Fruit fly (Drosophila melanogaster): ENCODE measurements around the gene CG5149.

CG5149 gene

DNA sequence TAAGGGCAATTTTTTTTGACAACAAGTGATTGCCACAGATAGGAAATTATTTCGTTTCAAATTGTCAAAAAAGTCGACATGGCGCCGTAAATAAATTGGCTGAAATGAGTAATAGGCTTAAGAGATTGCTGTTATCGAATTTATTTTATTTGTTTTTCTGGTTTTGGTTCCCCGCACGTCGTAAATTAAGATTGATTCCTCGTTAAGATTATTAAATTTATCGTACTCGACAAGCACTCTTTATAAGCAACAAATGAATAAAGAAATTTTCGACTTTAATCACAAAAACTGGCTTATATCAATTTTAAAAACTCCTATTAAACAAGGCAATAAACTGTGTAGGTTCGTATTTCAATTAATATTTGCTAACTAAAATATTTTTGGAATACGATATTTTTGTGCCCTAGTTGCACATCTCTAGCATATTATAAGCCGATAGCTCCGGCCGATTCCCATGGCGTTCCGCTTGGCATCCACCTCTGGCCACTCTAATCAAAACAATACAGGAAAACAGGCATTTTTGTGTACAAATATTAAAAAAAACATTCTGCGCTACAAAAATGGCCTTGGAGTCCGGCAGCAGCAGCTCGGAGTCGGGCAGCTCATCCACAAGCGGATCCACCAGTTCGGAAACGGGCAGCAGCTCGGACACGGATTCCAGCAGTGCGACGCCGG, 24.0 kb upstream of the CG5149 start, which contains the start of gene chm (continued):
- TF ChIP-seq CG3163 (GFP tag; optimal IDR thresholded peaks at IDR 0.05), result peak; percentile 6
- peak; percentile 92 for TF ChIP-seq Opbp (GFP tag; IDR thresholded peaks at IDR 0.05; ENCODE audit: partially characterized antibody)
- no peak for TF ChIP-seq CG6654 (GFP tag; optimal IDR thresholded peaks at IDR 0.05)
- TF ChIP-seq CG2120 (GFP tag; optimal IDR thresholded peaks at IDR 0.05), result peak; percentile 67
- no peak for TF ChIP-seq CG13123 (GFP tag; optimal IDR thresholded peaks at IDR 0.05)
- TF ChIP-seq gcm (GFP tag; optimal IDR thresholded peaks at IDR 0.05), result no peak
- no peak for TF ChIP-seq nom (GFP tag; optimal IDR thresholded peaks at IDR 0.05)
- TF ChIP-seq CG42726 (GFP tag; IDR thresholded peaks at IDR 0.05; ENCODE audit: partially characterized antibody), result peak; percentile 87
- TF ChIP-seq CG12299 (tag; optimal IDR thresholded peaks at IDR 0.05), result no peak
- TF ChIP-seq fu2 (GFP tag; optimal IDR thresholded peaks at IDR 0.05), result peak; percentile 4
- TF ChIP-seq pnt (GFP tag; optimal IDR thresholded peaks at IDR 0.05), result peak; percentile 47
- 0 out of 2 replicates have a peak, but pooled peaks have one; percentile 13 for TF ChIP-seq CG14441 (GFP tag; IDR thresholded peaks at IDR 0.05)
- no peak for TF ChIP-seq Drgx (GFP tag; IDR thresholded peaks at IDR 0.05)
- TF ChIP-seq Gug (GFP tag; IDR thresholded peaks at IDR 0.05), result no peak; the same call in 3 of the 4 replicates
- TF ChIP-seq CrebB (tag; optimal IDR thresholded peaks at IDR 0.05), result no peak
- TF ChIP-seq amos (GFP tag; IDR thresholded peaks at IDR 0.05; ENCODE audit: partially characterized antibody), result peak; percentile 92
- TF ChIP-seq ash1 (GFP tag; optimal IDR thresholded peaks at IDR 0.05), result no peak
- no peak for TF ChIP-seq esg (GFP tag; conservative IDR thresholded peaks at IDR 0.05)
- TF ChIP-seq Atf6 (GFP tag; IDR thresholded peaks at IDR 0.05), result no peak
- peak; percentile 0 for TF ChIP-seq CG10543 (GFP tag; optimal IDR thresholded peaks at IDR 0.05)
- no peak for TF ChIP-seq CG10209 (GFP tag; optimal IDR thresholded peaks at IDR 0.05)
- peak; percentile 32 for TF ChIP-seq Myb (GFP tag; optimal IDR thresholded peaks at IDR 0.05)
- no peak for TF ChIP-seq odd (GFP tag; optimal IDR thresholded peaks at IDR 0.05)
- TF ChIP-seq stwl (tag; optimal IDR thresholded peaks at IDR 0.05), result peak; percentile 88
- TF ChIP-seq Antp (GFP tag; optimal IDR thresholded peaks at IDR 0.05), result no peak
- 0 out of 2 replicates have a peak, but pooled peaks have one; percentile 60 for TF ChIP-seq CG6272 (GFP tag; IDR thresholded peaks at IDR 0.05)
- no peak for TF ChIP-seq Hey (tag; optimal IDR thresholded peaks at IDR 0.05)
- peak; percentile 60 for TF ChIP-seq phol (tag; optimal IDR thresholded peaks at IDR 0.05)
- TF ChIP-seq CG2129 (GFP tag; IDR thresholded peaks at IDR 0.05; ENCODE audit: partially characterized antibody), result peak; percentile 79
- TF ChIP-seq sens (GFP tag), result peak; percentile 81
- no peak for TF ChIP-seq MTF-1 (GFP tag; optimal IDR thresholded peaks at IDR 0.05; ENCODE audit: borderline replicate concordance)
- peak; percentile 11; the same call in 1 of the 3 replicates for TF ChIP-seq H15 (GFP tag; IDR thresholded peaks at IDR 0.05)
- TF ChIP-seq lbe (GFP tag; optimal IDR thresholded peaks at IDR 0.05), result peak; percentile 26
- TF ChIP-seq CG17359 (tag; optimal IDR thresholded peaks at IDR 0.05), result no peak
- TF ChIP-seq Atf-2 (GFP tag; optimal IDR thresholded peaks at IDR 0.05), result peak; percentile 16
- 0 out of 2 replicates have a peak, but pooled peaks have one; percentile 21 for TF ChIP-seq ranshi (GFP tag; IDR thresholded peaks at IDR 0.05)
- peak; percentile 88 for TF ChIP-seq Scr (GFP tag; IDR thresholded peaks at IDR 0.05; ENCODE audit: partially characterized antibody)
- TF ChIP-seq en (GFP tag; optimal IDR thresholded peaks at IDR 0.05), result no peak
- TF ChIP-seq CG6683 (GFP tag; optimal IDR thresholded peaks at IDR 0.05), result no peak
- no peak for TF ChIP-seq CG2678 (tag; optimal IDR thresholded peaks at IDR 0.05)
- TF ChIP-seq CG15696 (tag; optimal IDR thresholded peaks at IDR 0.05), result peak; percentile 17
- no peak for TF ChIP-seq Taf1 (GFP tag; IDR thresholded peaks at IDR 0.05)
- peak; percentile 88 for TF ChIP-seq gfzf (GFP tag; optimal IDR thresholded peaks at IDR 0.05)
- TF ChIP-seq Mrtf (GFP tag; IDR thresholded peaks at IDR 0.05), result no peak
- TF ChIP-seq Chrac-16 (GFP tag; optimal IDR thresholded peaks at IDR 0.05), result no peak
- peak; percentile 37 for TF ChIP-seq Dp (GFP tag; optimal IDR thresholded peaks at IDR 0.05)
- no peak for TF ChIP-seq B-H1 (GFP tag; IDR thresholded peaks at IDR 0.05)
- TF ChIP-seq CG1647 (GFP tag; optimal IDR thresholded peaks at IDR 0.05), result no peak
- 0 out of 2 replicates have a peak, but pooled peaks have one; percentile 24 for TF ChIP-seq CG14014 (GFP tag; IDR thresholded peaks at IDR 0.05)

Measured in whole organism, embryonic.